Worm (Caenorhabditis elegans) whole organism, midembryonic: ENCODE data around the gene C01G12.3.

ENCODE experiments used
- T22C8.4 ChIP-seq: fragments of 200-800 bp; sonication (Bioruptor generic); IDR thresholded peaks from 2 replicates; pipeline ENCODE4 v1.3.6; 2022; ENCODE audit warnings: missing genetic modification characterization, missing compliant biosample characterization
- cog-1 ChIP-seq: sonication (generic microtip); optimal IDR thresholded peaks from 2 replicates; lab custom pipeline; 2016; ENCODE audit warnings: missing genetic modification characterization, missing compliant biosample characterization
- flt-1 ChIP-seq: fragments of 200-800 bp; sonication (Bioruptor generic); IDR thresholded peaks from 2 replicates; pipeline ENCODE4 v1.3.6; 2022; ENCODE audit warnings: missing genetic modification characterization, missing compliant biosample characterization
- ref-1 ChIP-seq: fragments of 200-800 bp; sonication (Bioruptor generic); conservative IDR thresholded peaks from 2 replicates; pipeline ENCODE4 v1.3.6; 2022; ENCODE audit warnings: missing genetic modification reagents, missing genetic modification characterization, missing compliant biosample characterization
- tab-1 ChIP-seq: fragments of 200-800 bp; sonication (Bioruptor generic); IDR thresholded peaks from 2 replicates; pipeline ENCODE4 v1.3.6; 2022; ENCODE audit warnings: missing genetic modification characterization, missing compliant biosample characterization
- ztf-23 ChIP-seq: fragments of 200-800 bp; sonication (Bioruptor generic); IDR thresholded peaks from 2 replicates; pipeline ENCODE4 v1.3.6; 2022; ENCODE audit warnings: missing genetic modification reagents, missing genetic modification characterization, missing compliant biosample characterization
- ztf-29 ChIP-seq: fragments of 200-800 bp; sonication (Bioruptor generic); IDR thresholded peaks from 2 replicates; pipeline ENCODE4 v1.3.6; 2022; ENCODE audit warnings: missing genetic modification reagents, missing genetic modification characterization, missing compliant biosample characterization

- TF ChIP-seq flt-1 (no peak), cog-1 (tag; lab: Kevin White, UChicago) (no peak), ztf-29 (GFP tag; lab: Robert Waterston, UW) (no peak), tab-1 (no peak), T22C8.4 (no peak), ref-1 (GFP tag; lab: Robert Waterston, UW) (no peak), ztf-23 (GFP tag; lab: Robert Waterston, UW) (no peak)
These were observed 29.2 kb upstream of the C01G12.3 start for ce11 chrII:14611307-14611706.
